Fruit fly (Drosophila melanogaster): ENCODE data around the gene CG1789.

The CG1789 gene

dm6 chrX:8709234-8709843, 11.0 kb upstream of the CG1789 start, which contains the start of gene Hexo2 (continued):
- TF ChIP-seq dmrt99B (tag; optimal IDR thresholded peaks at IDR 0.05) (peak; percentile 96), gsb-n (tag; optimal IDR thresholded peaks at IDR 0.05) (peak; percentile 88), HLH54F (GFP tag; optimal IDR thresholded peaks at IDR 0.05) (peak; percentile 84), Dref (GFP tag; IDR thresholded peaks at IDR 0.05) (no peak), Dad (GFP tag; optimal IDR thresholded peaks at IDR 0.05) (peak; percentile 90), CG7271 (tag; optimal IDR thresholded peaks at IDR 0.05) (no peak), CG7928 (GFP tag; optimal IDR thresholded peaks at IDR 0.05) (peak; percentile 3), CG32532 (GFP tag; IDR thresholded peaks at IDR 0.05) (peak; percentile 84), CHES-1-like (GFP tag; optimal IDR thresholded peaks at IDR 0.05) (peak; percentile 91), cg (GFP tag; optimal IDR thresholded peaks at IDR 0.05) (no peak), tna (GFP tag; IDR thresholded peaks at IDR 0.05; ENCODE audit: partially characterized antibody) (no peak), ssp (GFP tag; IDR thresholded peaks at IDR 0.05) (peak; percentile 89), CG17385 (GFP tag; optimal IDR thresholded peaks at IDR 0.05) (peak; percentile 88), p53 (GFP tag; optimal IDR thresholded peaks at IDR 0.05) (peak; percentile 82), CG18476 (GFP tag; optimal IDR thresholded peaks at IDR 0.05) (peak; percentile 86), sr (GFP tag; IDR thresholded peaks at IDR 0.05) (no peak; the same call in 1 of the 3 replicates), CG7963 (GFP tag; IDR thresholded peaks at IDR 0.05; ENCODE audit: partially characterized antibody) (no peak), nmo (GFP tag; optimal IDR thresholded peaks at IDR 0.05) (peak; percentile 93), org-1 (GFP tag; optimal IDR thresholded peaks at IDR 0.05) (peak; percentile 92), CG15514 (GFP tag; optimal IDR thresholded peaks at IDR 0.05) (peak; percentile 72), CG9215 (GFP tag; IDR thresholded peaks at IDR 0.05) (peak; percentile 82), CG15073 (GFP tag; optimal IDR thresholded peaks at IDR 0.05) (peak; percentile 73), disco-r (GFP tag; optimal IDR thresholded peaks at IDR 0.05) (peak; percentile 89), hth (optimal IDR thresholded peaks at IDR 0.05) (no peak), sisA (GFP tag; IDR thresholded peaks at IDR 0.05) (peak; percentile 98), Chrac-16 (GFP tag; optimal IDR thresholded peaks at IDR 0.05) (peak; percentile 91), CG7556 (GFP tag; optimal IDR thresholded peaks at IDR 0.05) (peak; percentile 87), nerfin-2 (GFP tag; IDR thresholded peaks at IDR 0.05; ENCODE audit: partially characterized antibody) (no peak), fd96Cb (tag; optimal IDR thresholded peaks at IDR 0.05) (peak; percentile 95), CG14441 (GFP tag; IDR thresholded peaks at IDR 0.05) (peak; percentile 97), az2 (GFP tag; optimal IDR thresholded peaks at IDR 0.05) (peak; percentile 95), B-H2 (GFP tag; optimal IDR thresholded peaks at IDR 0.05) (no peak), CG17612 (GFP tag; IDR thresholded peaks at IDR 0.05) (peak; percentile 89), lilli (GFP tag; optimal IDR thresholded peaks at IDR 0.05) (peak; percentile 90), caup (GFP tag; optimal IDR thresholded peaks at IDR 0.05; ENCODE audit: severe bottlenecking) (peak; percentile 81), CG8944 (GFP tag; optimal IDR thresholded peaks at IDR 0.05) (peak; percentile 95), CG7839 (tag; optimal IDR thresholded peaks at IDR 0.05) (peak; percentile 92), CG14014 (GFP tag; IDR thresholded peaks at IDR 0.05) (peak; percentile 91), CTCF (GFP tag; optimal IDR thresholded peaks at IDR 0.05) (peak; percentile 50), CG10267 (tag; optimal IDR thresholded peaks at IDR 0.05) (peak; percentile 81), lbe (GFP tag; optimal IDR thresholded peaks at IDR 0.05) (peak; percentile 94), ham (GFP tag; IDR thresholded peaks at IDR 0.05) (peak; percentile 54; the same call in 1 of the 2 replicates), CG4360 (GFP tag; IDR thresholded peaks at IDR 0.05) (peak; percentile 83), Ssrp (tag; optimal IDR thresholded peaks at IDR 0.05) (peak; percentile 90), Atf3 (GFP tag; optimal IDR thresholded peaks at IDR 0.05) (peak; percentile 95), CoRest (tag; optimal IDR thresholded peaks at IDR 0.05) (peak; percentile 88), YL-1 (GFP tag; optimal IDR thresholded peaks at IDR 0.05) (peak; percentile 37), CG7745 (tag; optimal IDR thresholded peaks at IDR 0.05) (no peak), CG2116 (GFP tag; optimal IDR thresholded peaks at IDR 0.05) (peak; percentile 37), CG4424 (GFP tag; optimal IDR thresholded peaks at IDR 0.05) (peak; percentile 94), crc (GFP tag; optimal IDR thresholded peaks at IDR 0.05) (peak; percentile 85)

Data from whole organism, embryonic.